Fruit fly (Drosophila melanogaster): ENCODE data around the gene CG43335.

CG43335 gene

DNA sequence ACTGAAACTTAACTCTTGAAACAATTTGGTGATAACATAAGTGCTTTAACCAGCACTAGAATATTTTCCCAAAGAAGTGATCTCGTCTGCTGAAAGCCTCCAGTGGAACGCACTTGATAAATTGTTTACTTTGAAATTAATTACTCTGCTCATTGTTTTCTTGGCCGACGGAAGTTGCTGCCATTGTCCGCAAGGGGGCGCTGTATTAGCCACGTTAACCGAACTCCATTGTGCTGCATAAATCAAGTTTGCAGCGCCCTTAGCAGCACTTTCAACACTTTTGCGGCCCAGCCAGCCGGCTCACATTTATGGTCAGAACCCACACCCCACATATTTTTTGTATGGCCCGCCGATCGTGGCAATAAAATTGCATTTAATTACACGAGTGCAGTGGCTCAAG is 2.8 kb upstream of the CG43335 start:
- TF ChIP-seq Sox14 (GFP tag; optimal IDR thresholded peaks at IDR 0.05) (no peak), CG4318 (GFP tag; optimal IDR thresholded peaks at IDR 0.05) (no peak), esn (GFP tag; optimal IDR thresholded peaks at IDR 0.05) (no peak), Eip78C (GFP tag) (peak; percentile 26)

DNA sequence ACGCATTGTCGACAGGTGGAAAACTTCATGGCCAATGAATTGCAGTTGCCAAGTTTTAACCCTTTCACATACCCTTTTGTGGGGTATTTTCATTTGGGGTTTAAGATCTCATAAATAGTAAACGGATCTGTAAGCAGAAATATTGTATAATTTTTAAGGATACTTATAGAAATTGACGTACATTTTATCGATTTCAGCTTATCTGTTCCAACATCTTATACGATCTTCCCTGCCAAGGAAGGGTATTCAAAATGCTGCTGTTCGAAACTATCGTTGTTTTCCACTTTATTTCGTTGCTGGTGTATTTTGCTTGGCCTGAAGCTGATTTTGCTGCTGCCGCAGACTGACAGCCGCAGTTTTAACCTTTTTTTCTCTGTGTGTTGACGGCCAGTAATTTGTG is 1.1 kb upstream of the CG43335 start:
- peak; percentile 27 for TF ChIP-seq CG11762 (GFP tag; optimal IDR thresholded peaks at IDR 0.05; ENCODE audit: insufficient read depth)
- TF ChIP-seq ss (GFP tag; optimal IDR thresholded peaks at IDR 0.05) = peak; percentile 31 to 64
- TF ChIP-seq CG16779 (tag; optimal IDR thresholded peaks at IDR 0.05) = peak; percentile 23
- no peak for TF ChIP-seq Lpt (GFP tag; optimal IDR thresholded peaks at IDR 0.05)
- TF ChIP-seq CG15336 (GFP tag; IDR thresholded peaks at IDR 0.05) = peak; percentile 14; the same call in 1 of the 2 replicates
- peak; percentile 11 for TF ChIP-seq CG7368 (GFP tag; optimal IDR thresholded peaks at IDR 0.05)
- TF ChIP-seq CG1621 (tag; optimal IDR thresholded peaks at IDR 0.05) = peak; percentile 63
- TF ChIP-seq fd85E (GFP tag; optimal IDR thresholded peaks at IDR 0.05) = no peak
- TF ChIP-seq eg (GFP tag; IDR thresholded peaks at IDR 0.05) = no peak
- TF ChIP-seq Gug (GFP tag; IDR thresholded peaks at IDR 0.05) = no peak
- TF ChIP-seq CG3032 (tag; optimal IDR thresholded peaks at IDR 0.05) = peak; percentile 74
- peak; percentile 57 for TF ChIP-seq CG8632 (GFP tag; optimal IDR thresholded peaks at IDR 0.05)
- TF ChIP-seq CG4318 (GFP tag; optimal IDR thresholded peaks at IDR 0.05) = peak; percentile 6
- 0 out of 3 replicates have a peak, but pooled peaks have one; percentile 27 for TF ChIP-seq CG8119 (GFP tag; IDR thresholded peaks at IDR 0.05)
- peak; percentile 73 for TF ChIP-seq Sox102F (GFP tag; optimal IDR thresholded peaks at IDR 0.05)
- TF ChIP-seq vri (GFP tag; optimal IDR thresholded peaks at IDR 0.05) = peak; percentile 67
- peak; percentile 71 for TF ChIP-seq acj6 (GFP tag; optimal IDR thresholded peaks at IDR 0.05)
- TF ChIP-seq topi (GFP tag; optimal IDR thresholded peaks at IDR 0.05) = peak; percentile 74
- TF ChIP-seq Smox (GFP tag; optimal IDR thresholded peaks at IDR 0.05) = peak; percentile 71
- peak; percentile 54 for TF ChIP-seq CG11902 (GFP tag; optimal IDR thresholded peaks at IDR 0.05)
- TF ChIP-seq CG8319 (GFP tag; optimal IDR thresholded peaks at IDR 0.05) = peak; percentile 11
- peak; percentile 55 for TF ChIP-seq CG6808 (GFP tag; optimal IDR thresholded peaks at IDR 0.05)
- TF ChIP-seq CG6792 (GFP tag; optimal IDR thresholded peaks at IDR 0.05) = peak; percentile 70
- peak; percentile 47 for TF ChIP-seq Ets21C (GFP tag; optimal IDR thresholded peaks at IDR 0.05)
- TF ChIP-seq CG10669 (GFP tag; optimal IDR thresholded peaks at IDR 0.05) = peak; percentile 67
- peak; percentile 74 for TF ChIP-seq Eip75B (GFP tag; optimal IDR thresholded peaks at IDR 0.05)
- peak; percentile 71 for TF ChIP-seq Met (GFP tag; optimal IDR thresholded peaks at IDR 0.05)
- peak; percentile 51 for TF ChIP-seq Hr4 (GFP tag; optimal IDR thresholded peaks at IDR 0.05)
- peak; percentile 76 for TF ChIP-seq CG10631 (GFP tag; optimal IDR thresholded peaks at IDR 0.05)
- TF ChIP-seq CG6276 (GFP tag; optimal IDR thresholded peaks at IDR 0.05) = no peak
- no peak for TF ChIP-seq dac (GFP tag; optimal IDR thresholded peaks at IDR 0.05)
- TF ChIP-seq CG9139 (GFP tag; optimal IDR thresholded peaks at IDR 0.05) = peak; percentile 33
- TF ChIP-seq fkh (GFP tag; optimal IDR thresholded peaks at IDR 0.05) = no peak
- peak; percentile 77 for TF ChIP-seq pdm3 (GFP tag; optimal IDR thresholded peaks at IDR 0.05)
- peak; percentile 68 for TF ChIP-seq CG31627 (GFP tag; optimal IDR thresholded peaks at IDR 0.05)
- peak; percentile 65 for TF ChIP-seq fd59A (GFP tag; optimal IDR thresholded peaks at IDR 0.05)
- peak; percentile 57 for TF ChIP-seq lz (GFP tag; optimal IDR thresholded peaks at IDR 0.05)
- TF ChIP-seq net (GFP tag; optimal IDR thresholded peaks at IDR 0.05) = peak; percentile 60
- TF ChIP-seq Blimp-1 (GFP tag; optimal IDR thresholded peaks at IDR 0.05) = no peak
- peak; percentile 70 for TF ChIP-seq CG3919 (GFP tag; optimal IDR thresholded peaks at IDR 0.05)
- TF ChIP-seq esn (GFP tag; optimal IDR thresholded peaks at IDR 0.05) = peak; percentile 80
- TF ChIP-seq CG34406 (GFP tag; optimal IDR thresholded peaks at IDR 0.05) = peak; percentile 61
- TF ChIP-seq CG11294 (GFP tag; IDR thresholded peaks at IDR 0.05) = no peak
- TF ChIP-seq CG32006 (GFP tag; optimal IDR thresholded peaks at IDR 0.05) = peak; percentile 53
- TF ChIP-seq Hr38 (GFP tag; optimal IDR thresholded peaks at IDR 0.05) = no peak
- peak; percentile 8 for TF ChIP-seq CG6854 (GFP tag; optimal IDR thresholded peaks at IDR 0.05)
- TF ChIP-seq svp (GFP tag) = peak; percentile 91
- TF ChIP-seq Ets96B (tag; optimal IDR thresholded peaks at IDR 0.05) = peak; percentile 79

All from whole organism, prepupa.